Worm (Caenorhabditis elegans) whole organism, young adult: ENCODE measurements around the gene klp-3.

ENCODE experiments used
- C17E4.6 ChIP-seq: fragments of 200-800 bp; sonication (Bioruptor generic); IDR thresholded peaks from 2 replicates; pipeline ENCODE4 v1.3.6; 2022; ENCODE audit warnings: missing genetic modification reagents, missing genetic modification characterization, missing compliant biosample characterization
- F23B12.7 ChIP-seq: sonication (generic microtip); optimal IDR thresholded peaks from 2 replicates; lab custom pipeline; 2017; ENCODE audit warnings: missing genetic modification characterization, mild to moderate bottlenecking, missing compliant biosample characterization, antibody characterized with exemption, moderate library complexity; ENCODE audit not compliant: insufficient read depth
- F33H1.4 ChIP-seq: fragments of 200-800 bp; sonication (Bioruptor generic); IDR thresholded peaks from 2 replicates; pipeline ENCODE4 v1.3.6; 2022; ENCODE audit warnings: missing genetic modification reagents, missing genetic modification characterization, missing compliant biosample characterization
- F49E8.2 ChIP-seq: sonication (generic microtip); optimal IDR thresholded peaks from 3 replicates; lab custom pipeline; 2017; ENCODE audit warnings: missing genetic modification characterization, mild to moderate bottlenecking, missing compliant biosample characterization, antibody characterized with exemption, moderate library complexity; ENCODE audit not compliant: insufficient read depth
- cebp-1 ChIP-seq, 2 experiments: fragments of 200-800 bp in 1 of 2; sonication (Bioruptor generic) in 1 of 2; sonication (generic microtip) in 1 of 2; IDR thresholded peaks in 1 of 2; optimal IDR thresholded peaks in 1 of 2; 2 replicates each; pipeline versions ENCODE4 v1.3.6 to Lab custom; 2017 to 2022; ENCODE audit warnings: missing compliant biosample characterization in 2 of 2, missing genetic modification characterization in 2 of 2, mild to moderate bottlenecking in 1 of 2, missing genetic modification reagents in 1 of 2, moderate library complexity in 1 of 2
- efl-1 ChIP-seq: fragments of 150-350 bp; optimal IDR thresholded peaks from 2 replicates; lab custom pipeline; 2014; ENCODE audit warnings: missing biosample characterization, missing genetic modification reagents, missing genetic modification characterization
- egrh-3 ChIP-seq: fragments of 200-800 bp; sonication (Bioruptor generic); IDR thresholded peaks from 2 replicates; pipeline ENCODE4 v1.3.6; 2022; ENCODE audit warnings: missing genetic modification reagents, missing genetic modification characterization, missing compliant biosample characterization
- hlh-12 ChIP-seq: sonication (generic microtip); optimal IDR thresholded peaks from 2 replicates; lab custom pipeline; 2016; ENCODE audit warnings: missing genetic modification characterization, missing compliant biosample characterization
- lsy-27 ChIP-seq: sonication (generic microtip); optimal IDR thresholded peaks from 2 replicates; lab custom pipeline; 2017; ENCODE audit warnings: missing genetic modification characterization, mild to moderate bottlenecking, missing compliant biosample characterization, antibody characterized with exemption, missing genotype, borderline replicate concordance; ENCODE audit not compliant: insufficient read depth
- nhr-120 ChIP-seq: fragments of 200-800 bp; sonication (Bioruptor generic); IDR thresholded peaks from 2 replicates; pipeline ENCODE4 v1.3.6; 2022; ENCODE audit warnings: missing genetic modification characterization, missing compliant biosample characterization
- unc-130 ChIP-seq: sonication (generic microtip); optimal IDR thresholded peaks from 2 replicates; lab custom pipeline; 2016; ENCODE audit warnings: missing genetic modification reagents, missing genetic modification characterization, missing compliant biosample characterization

ce11 chrII:7864892-7865291 lies 22.7 kb downstream of the klp-3 start:
- TF ChIP-seq F33H1.4 (GFP tag; lab: Robert Waterston, UW) (no peak), cebp-1 (GFP tag; IDR thresholded peaks at IDR 0.05; lab: Robert Waterston, UW) (no peak), cebp-1 (tag; optimal IDR thresholded peaks at IDR 0.05; lab: Kevin White, UChicago) (no peak), hlh-12 (tag; lab: Kevin White, UChicago) (no peak), egrh-3 (GFP tag; lab: Robert Waterston, UW) (no peak), nhr-120 (GFP tag; lab: Robert Waterston, UW) (no peak), lsy-27 (tag; lab: Kevin White, UChicago) (no peak), F49E8.2 (no peak), unc-130 (GFP tag; lab: Kevin White, UChicago) (no peak), F23B12.7 (tag; lab: Kevin White, UChicago) (no peak), C17E4.6 (no peak), efl-1 (no peak)
